Fruit fly (Drosophila melanogaster) whole organism, adult: Measurements from ENCODE around the gene mIF2.

Source experiments
- CG11617 ChIP-seq: fragments of 200-800 bp; sonication (Bioruptor generic); optimal IDR thresholded peaks from 2 replicates; lab custom pipeline; 2017; ENCODE audit warnings: mild to moderate bottlenecking, missing biosample characterization, missing genetic modification reagents, missing genetic modification characterization
- CG12768 ChIP-seq: fragments of 200-800 bp; sonication (Bioruptor generic); optimal IDR thresholded peaks from 2 replicates; lab custom pipeline; 2017; ENCODE audit warnings: missing biosample characterization, missing genetic modification characterization, mild to moderate bottlenecking, moderate library complexity, missing genetic modification reagents
- CG14711 ChIP-seq: fragments of 200-800 bp; sonication (Bioruptor generic); optimal IDR thresholded peaks from 2 replicates; lab custom pipeline; 2018; ENCODE audit warnings: missing biosample characterization, mild to moderate bottlenecking, missing genetic modification characterization, moderate library complexity
- CG1620 ChIP-seq: fragments of 200-800 bp; sonication (Bioruptor generic); optimal IDR thresholded peaks from 2 replicates; lab custom pipeline; 2016; ENCODE audit warnings: missing biosample characterization, missing genetic modification characterization
- CG33017 ChIP-seq: fragments of 200-800 bp; sonication (Bioruptor generic); optimal IDR thresholded peaks from 2 replicates; lab custom pipeline; 2018; ENCODE audit warnings: missing biosample characterization, mild to moderate bottlenecking, missing genetic modification characterization, moderate library complexity
- CG5204 ChIP-seq: fragments of 200-800 bp; sonication (Bioruptor generic); optimal IDR thresholded peaks from 2 replicates; lab custom pipeline; 2016; ENCODE audit warnings: missing biosample characterization, missing genetic modification characterization
- CG7045 ChIP-seq: fragments of 200-800 bp; sonication (Bioruptor generic); optimal IDR thresholded peaks from 2 replicates; lab custom pipeline; 2017; ENCODE audit warnings: missing biosample characterization, mild to moderate bottlenecking, missing genetic modification characterization
- CG7101 ChIP-seq: fragments of 200-800 bp; sonication (Bioruptor generic); optimal IDR thresholded peaks from 2 replicates; lab custom pipeline; 2018; ENCODE audit warnings: missing biosample characterization, mild to moderate bottlenecking, missing genetic modification characterization, moderate library complexity
- Clk ChIP-seq: fragments of 200-800 bp; sonication (Bioruptor generic); optimal IDR thresholded peaks from 2 replicates; lab custom pipeline; 2017; ENCODE audit warnings: missing biosample characterization, missing genetic modification characterization
- Crg-1 ChIP-seq: fragments of 200-800 bp; sonication (Bioruptor generic); optimal IDR thresholded peaks from 2 replicates; lab custom pipeline; 2016; ENCODE audit warnings: missing biosample characterization, missing genetic modification characterization
- Hr96 ChIP-seq: fragments of 200-800 bp; sonication (Bioruptor generic); optimal IDR thresholded peaks from 2 replicates; lab custom pipeline; 2016; ENCODE audit warnings: missing biosample characterization, missing genetic modification characterization
- Mnt ChIP-seq: fragments of 200-800 bp; sonication (Bioruptor generic); optimal IDR thresholded peaks from 2 replicates; lab custom pipeline; 2016; ENCODE audit warnings: missing biosample characterization, mild to moderate bottlenecking, missing genetic modification characterization
- bab1 ChIP-seq: fragments of 200-800 bp; sonication (Bioruptor generic); optimal IDR thresholded peaks from 3 replicates; lab custom pipeline; 2019; ENCODE audit warnings: missing biosample characterization, mild to moderate bottlenecking, missing genetic modification characterization, moderate library complexity
- cic ChIP-seq: fragments of 200-800 bp; sonication (Bioruptor generic); optimal IDR thresholded peaks from 2 replicates; lab custom pipeline; 2017; ENCODE audit warnings: missing biosample characterization, mild to moderate bottlenecking, missing genetic modification characterization, moderate library complexity
- cnc ChIP-seq, 2 experiments: fragments of >200 bp; optimal IDR thresholded peaks; 2 replicates each; lab custom pipeline; 2017
- kay ChIP-seq: fragments of 200-800 bp; sonication (Bioruptor generic); peaks from one replicate; lab custom pipeline; 2016; ENCODE audit warnings: missing biosample characterization, missing genetic modification characterization, borderline replicate concordance
- ovo ChIP-seq: fragments of 200-800 bp; sonication (Bioruptor generic); optimal IDR thresholded peaks from 2 replicates; lab custom pipeline; 2016; ENCODE audit warnings: missing biosample characterization, missing genetic modification characterization
- pad ChIP-seq: fragments of 200-800 bp; sonication (Bioruptor generic); optimal IDR thresholded peaks from 3 replicates; lab custom pipeline; 2017; ENCODE audit warnings: missing biosample characterization, missing genetic modification characterization, mild to moderate bottlenecking, moderate library complexity, missing genetic modification reagents
- tj ChIP-seq: fragments of 200-800 bp; sonication (Bioruptor generic); optimal IDR thresholded peaks from 3 replicates; lab custom pipeline; 2017; ENCODE audit warnings: missing biosample characterization, mild to moderate bottlenecking, missing genetic modification characterization, moderate library complexity
- toe ChIP-seq: fragments of 200-800 bp; sonication (Bioruptor generic); optimal IDR thresholded peaks from 2 replicates; lab custom pipeline; 2016; ENCODE audit warnings: missing biosample characterization, missing genetic modification characterization

mIF2 gene

dm6 chr3R:28558801-28559200 lies 14.2 kb upstream of the mIF2 start:
- TF ChIP-seq CG7045 = no peak
- TF ChIP-seq CG33017 (tag; lab: Kevin White, UChicago) = no peak
- no peak for TF ChIP-seq CG11617 (GFP tag; lab: Kevin White, UChicago)
- TF ChIP-seq CG7101 (tag; lab: Kevin White, UChicago) = no peak
- no peak for TF ChIP-seq ovo (GFP tag; lab: Kevin White, UChicago)
- no peak for TF ChIP-seq CG14711
- no peak for TF ChIP-seq Clk (GFP tag; lab: Kevin White, UChicago)
- TF ChIP-seq Mnt (GFP tag; lab: Kevin White, UChicago) = no peak
- no peak for TF ChIP-seq tj (GFP tag; lab: Kevin White, UChicago)
- TF ChIP-seq cic (GFP tag; lab: Kevin White, UChicago) = no peak
- no peak for TF ChIP-seq CG5204 (GFP tag; lab: Kevin White, UChicago)
- TF ChIP-seq pad (GFP tag; lab: Kevin White, UChicago) = no peak

dm6 chr3R:28556385-28556784 lies 11.8 kb upstream of the mIF2 start:
- TF ChIP-seq cic (GFP tag; lab: Kevin White, UChicago) (no peak), CG7101 (tag; lab: Kevin White, UChicago) (peak; percentile 6), CG7045 (peak; percentile 15), Crg-1 (GFP tag; lab: Kevin White, UChicago) (peak; percentile 39), Clk (GFP tag; lab: Kevin White, UChicago) (no peak), kay (GFP tag; lab: Kevin White, UChicago) (peak; percentile 34)

dm6 chr3R:28555793-28556192 lies 11.2 kb upstream of the mIF2 start:
- TF ChIP-seq CG7045 (no peak), CG14711 (no peak), bab1 (GFP tag; lab: Kevin White, UChicago) (no peak), pad (GFP tag; lab: Kevin White, UChicago) (no peak)

- TF ChIP-seq kay (GFP tag; lab: Kevin White, UChicago) (no peak), Hr96 (no peak), Clk (GFP tag; lab: Kevin White, UChicago) (no peak), Mnt (GFP tag; lab: Kevin White, UChicago) (no peak), CG12768 (GFP tag; lab: Kevin White, UChicago) (no peak), pad (GFP tag; lab: Kevin White, UChicago) (no peak), cnc (optimal IDR thresholded peaks at IDR 0.05; lab: Kevin White, UChicago) (no peak), toe (GFP tag; lab: Kevin White, UChicago) (no peak), ovo (GFP tag; lab: Kevin White, UChicago) (no peak), CG33017 (tag; lab: Kevin White, UChicago) (no peak), CG7101 (tag; lab: Kevin White, UChicago) (no peak), bab1 (GFP tag; lab: Kevin White, UChicago) (no peak)
Observed at dm6 chr3R:28555324-28555723, 10.7 kb upstream of the mIF2 start.

- TF ChIP-seq cic (GFP tag; lab: Kevin White, UChicago) (no peak), kay (GFP tag; lab: Kevin White, UChicago) (peak; percentile 65)
Observed at dm6 chr3R:28553023-28553422, 8.4 kb upstream of the mIF2 start.

dm6 chr3R:28552249-28552648 lies 7.6 kb upstream of the mIF2 start:
- TF ChIP-seq tj (GFP tag; lab: Kevin White, UChicago) = no peak
- TF ChIP-seq Mnt (GFP tag; lab: Kevin White, UChicago) = no peak
- TF ChIP-seq cnc (optimal IDR thresholded peaks at IDR 0.05; lab: Kevin White, UChicago) = no peak
- TF ChIP-seq Crg-1 (GFP tag; lab: Kevin White, UChicago) = no peak
- TF ChIP-seq CG14711 = no peak

dm6 chr3R:28548457-28548856 lies 3.8 kb upstream of the mIF2 start:
- TF ChIP-seq Hr96 (no peak), CG7045 (no peak), CG14711 (no peak), Mnt (GFP tag; lab: Kevin White, UChicago) (no peak), pad (GFP tag; lab: Kevin White, UChicago) (no peak), Crg-1 (GFP tag; lab: Kevin White, UChicago) (no peak), bab1 (GFP tag; lab: Kevin White, UChicago) (no peak), cic (GFP tag; lab: Kevin White, UChicago) (no peak), Clk (GFP tag; lab: Kevin White, UChicago) (no peak), cnc (optimal IDR thresholded peaks at IDR 0.05; lab: Kevin White, UChicago) (no peak), CG11617 (GFP tag; lab: Kevin White, UChicago) (no peak), CG7101 (tag; lab: Kevin White, UChicago) (no peak), CG1620 (GFP tag; lab: Kevin White, UChicago) (no peak), tj (GFP tag; lab: Kevin White, UChicago) (no peak), CG5204 (GFP tag; lab: Kevin White, UChicago) (no peak), kay (GFP tag; lab: Kevin White, UChicago) (no peak), CG12768 (GFP tag; lab: Kevin White, UChicago) (no peak), toe (GFP tag; lab: Kevin White, UChicago) (no peak), CG33017 (tag; lab: Kevin White, UChicago) (no peak)
